Fruit fly (Drosophila melanogaster): Measurements from ENCODE around the gene CG9953.

Gene CG9953

dm6 chr3L:6968961-6969814, at the start of gene CG9953, which contains the start of gene Mis12 (continued):
- peak; percentile 54 for TF ChIP-seq CG2678 (tag; optimal IDR thresholded peaks at IDR 0.05)
- TF ChIP-seq CG34224 (GFP tag; IDR thresholded peaks at IDR 0.05; ENCODE audit: partially characterized antibody) = no peak
- no peak for TF ChIP-seq gsb (GFP tag; IDR thresholded peaks at IDR 0.05)
- TF ChIP-seq CG9797 (GFP tag; optimal IDR thresholded peaks at IDR 0.05) = peak; percentile 15
- TF ChIP-seq Bgb (GFP tag; IDR thresholded peaks at IDR 0.05; ENCODE audit: partially characterized antibody) = no peak
- TF ChIP-seq B-H2 (GFP tag; optimal IDR thresholded peaks at IDR 0.05) = no peak
- TF ChIP-seq grn (GFP tag; optimal IDR thresholded peaks at IDR 0.05) = no peak
- no peak for TF ChIP-seq CG7786 (GFP tag; optimal IDR thresholded peaks at IDR 0.05)
- TF ChIP-seq Dfd (GFP tag; optimal IDR thresholded peaks at IDR 0.05) = no peak
- no peak for TF ChIP-seq CG31365 (tag; optimal IDR thresholded peaks at IDR 0.05)
- TF ChIP-seq disco-r (GFP tag; optimal IDR thresholded peaks at IDR 0.05) = no peak
- TF ChIP-seq dm (GFP tag; optimal IDR thresholded peaks at IDR 0.05) = no peak
- no peak for TF ChIP-seq Aef1 (GFP tag; IDR thresholded peaks at IDR 0.05)
- TF ChIP-seq CG3163 (GFP tag; optimal IDR thresholded peaks at IDR 0.05) = no peak
- TF ChIP-seq Fer3 (tag; optimal IDR thresholded peaks at IDR 0.05) = peak; percentile 19
- no peak for TF ChIP-seq Doc2 (GFP tag; IDR thresholded peaks at IDR 0.05)
- peak; percentile 56 for TF ChIP-seq CG2712 (tag; optimal IDR thresholded peaks at IDR 0.05)
- peak; percentile 37; the same call in 1 of the 2 replicates for TF ChIP-seq HLH3B (GFP tag; IDR thresholded peaks at IDR 0.05)
- TF ChIP-seq Sox100B (GFP tag; optimal IDR thresholded peaks at IDR 0.05) = peak; percentile 47
- no peak for TF ChIP-seq CG15601 (tag; optimal IDR thresholded peaks at IDR 0.05)
- TF ChIP-seq CG14014 (GFP tag; IDR thresholded peaks at IDR 0.05) = no peak
- TF ChIP-seq D19B (GFP tag; optimal IDR thresholded peaks at IDR 0.05) = no peak
- no peak for TF ChIP-seq dati (GFP tag; IDR thresholded peaks at IDR 0.05)
- TF ChIP-seq pnt (GFP tag; optimal IDR thresholded peaks at IDR 0.05) = no peak
- no peak for TF ChIP-seq CG4617 (GFP tag; optimal IDR thresholded peaks at IDR 0.05; ENCODE audit: borderline replicate concordance)
- no peak for TF ChIP-seq CG11723 (GFP tag; optimal IDR thresholded peaks at IDR 0.05)
- no peak for TF ChIP-seq trh (GFP tag; optimal IDR thresholded peaks at IDR 0.05)
- no peak for TF ChIP-seq Six4 (GFP tag; optimal IDR thresholded peaks at IDR 0.05)
- TF ChIP-seq CG6654 (GFP tag; optimal IDR thresholded peaks at IDR 0.05) = no peak
- no peak for TF ChIP-seq sc (optimal IDR thresholded peaks at IDR 0.05)
- TF ChIP-seq sc (GFP tag; optimal IDR thresholded peaks at IDR 0.05) = no peak
- no peak for TF ChIP-seq jing (GFP tag; optimal IDR thresholded peaks at IDR 0.05)
- no peak for TF ChIP-seq mam (GFP tag; optimal IDR thresholded peaks at IDR 0.05)
- TF ChIP-seq gro (GFP tag; optimal IDR thresholded peaks at IDR 0.05) = no peak
- TF ChIP-seq CG10274 (GFP tag; optimal IDR thresholded peaks at IDR 0.05) = no peak
- no peak for TF ChIP-seq bbx (GFP tag; IDR thresholded peaks at IDR 0.05; ENCODE audit: partially characterized antibody)
- 0 out of 2 replicates have a peak, but pooled peaks have one; percentile 49 for TF ChIP-seq CG32767 (GFP tag; IDR thresholded peaks at IDR 0.05)
- TF ChIP-seq Gug (GFP tag; IDR thresholded peaks at IDR 0.05) = peak; percentile 12; the same call in 2 of the 4 replicates
- peak; percentile 39 for TF ChIP-seq CG12659 (GFP tag; optimal IDR thresholded peaks at IDR 0.05)
- TF ChIP-seq unc-4 (GFP tag; IDR thresholded peaks at IDR 0.05; ENCODE audit: partially characterized antibody) = no peak
- no peak for TF ChIP-seq hkb (optimal IDR thresholded peaks at IDR 0.05)
- 0 out of 2 replicates have a peak, but pooled peaks have one; percentile 21 for TF ChIP-seq hkb (GFP tag; IDR thresholded peaks at IDR 0.05)
- TF ChIP-seq lbe (GFP tag; optimal IDR thresholded peaks at IDR 0.05) = no peak
- peak; percentile 3 for TF ChIP-seq ind (GFP tag; optimal IDR thresholded peaks at IDR 0.05)
- TF ChIP-seq CG9876 (GFP tag; optimal IDR thresholded peaks at IDR 0.05) = no peak
- no peak for TF ChIP-seq CG3065 (GFP tag; optimal IDR thresholded peaks at IDR 0.05)
- no peak for TF ChIP-seq so (GFP tag; IDR thresholded peaks at IDR 0.05)
- TF ChIP-seq Sry-δ (GFP tag; optimal IDR thresholded peaks at IDR 0.05) = no peak
- no peak; the same call in 2 of the 3 replicates for TF ChIP-seq otp (GFP tag; IDR thresholded peaks at IDR 0.05)
- TF ChIP-seq Max (GFP tag; optimal IDR thresholded peaks at IDR 0.05) = peak; percentile 17

Data from whole organism, embryonic.